Worm (Caenorhabditis elegans): ENCODE results near the gene oac-37.

The oac-37 gene

ce11 chrIV:14137063-14137462 lies 8.6 kb upstream of the oac-37 start, which contains the start of gene srz-31:
TSS of gene srz-31 (plus strand) at chrIV:14137363.
- TF ChIP-seq Y116A8C.19 (tag; optimal IDR thresholded peaks at IDR 0.05; ENCODE audit: borderline replicate concordance) (no peak), ceh-82 (tag; optimal IDR thresholded peaks at IDR 0.05) (no peak), aly-2 (tag; optimal IDR thresholded peaks at IDR 0.05) (no peak)

- no peak for TF ChIP-seq efl-1 (optimal IDR thresholded peaks at IDR 0.05)
- TF ChIP-seq efl-1 (GFP tag; optimal IDR thresholded peaks at IDR 0.05 in 1 of 2), result peak in 1 of 2 experiments; percentile 17
- TF ChIP-seq hpl-2 (GFP tag; optimal IDR thresholded peaks at IDR 0.05), result no peak
- no peak for TF ChIP-seq fkh-4 (tag; optimal IDR thresholded peaks at IDR 0.05; ENCODE audit: borderline replicate concordance)
Observed at ce11 chrIV:14143042-14143441, 2.7 kb upstream of the oac-37 start.

- TF ChIP-seq ztf-11 (tag; optimal IDR thresholded peaks at IDR 0.05) (no peak), efl-1 (optimal IDR thresholded peaks at IDR 0.05) (no peak), efl-1 (GFP tag; optimal IDR thresholded peaks at IDR 0.05 in 1 of 2) (peak in 1 of 2 experiments; percentile 16)
Observed at ce11 chrIV:14153261-14153660, 7.6 kb downstream of the oac-37 start, which contains the start of gene oac-38. TSS of gene oac-38 (minus strand) at chrIV:14153361.

- TF ChIP-seq tlp-1 (tag; optimal IDR thresholded peaks at IDR 0.05) (no peak), dpl-1 (GFP tag; optimal IDR thresholded peaks at IDR 0.05) (no peak), blmp-1 (tag; optimal IDR thresholded peaks at IDR 0.05) (no peak)
Observed at ce11 chrIV:14158086-14158485, 12.4 kb downstream of the oac-37 start, which contains the start of gene R05A10.8. TSS of gene R05A10.8 (minus strand) at chrIV:14158186.

- TF ChIP-seq fos-1 (tag; optimal IDR thresholded peaks at IDR 0.05) (no peak), Y116A8C.19 (tag; optimal IDR thresholded peaks at IDR 0.05; ENCODE audit: borderline replicate concordance) (no peak), nhr-237 (tag; optimal IDR thresholded peaks at IDR 0.05) (no peak), irx-1 (tag; optimal IDR thresholded peaks at IDR 0.05) (no peak), lin-14 (GFP tag; optimal IDR thresholded peaks at IDR 0.05) (no peak), snu-23 (GFP tag; optimal IDR thresholded peaks at IDR 0.05) (no peak), nhr-76 (tag; optimal IDR thresholded peaks at IDR 0.05) (no peak), vab-15 (tag; optimal IDR thresholded peaks at IDR 0.05) (no peak), ceh-63 (GFP tag; optimal IDR thresholded peaks at IDR 0.05) (no peak), efl-3 (GFP tag; optimal IDR thresholded peaks at IDR 0.05) (no peak), aly-2 (tag; optimal IDR thresholded peaks at IDR 0.05) (no peak), ceh-88 (GFP tag; IDR thresholded peaks at IDR 0.05) (no peak), zip-4 (GFP tag; optimal IDR thresholded peaks at IDR 0.05) (no peak), C16A3.4 (tag; optimal IDR thresholded peaks at IDR 0.05) (no peak), dpl-1 (GFP tag; optimal IDR thresholded peaks at IDR 0.05) (no peak), efl-1 (optimal IDR thresholded peaks at IDR 0.05) (no peak), efl-1 (GFP tag; optimal IDR thresholded peaks at IDR 0.05 in 1 of 2) (no peak), mef-2 (tag; optimal IDR thresholded peaks at IDR 0.05) (no peak), ceh-90 (tag; optimal IDR thresholded peaks at IDR 0.05) (no peak), mab-9 (GFP tag; IDR thresholded peaks at IDR 0.05) (no peak)
Observed at ce11 chrIV:14162772-14163171, 17.1 kb downstream of the oac-37 start, which contains the start of gene R05A10.7. TSS of gene R05A10.7 (minus strand) at chrIV:14162872.

- TF ChIP-seq ceh-8 (GFP tag; optimal IDR thresholded peaks at IDR 0.05), result no peak
- TF ChIP-seq grh-1 (GFP tag; IDR thresholded peaks at IDR 0.05), result no peak
- no peak for TF ChIP-seq Y116A8C.19 (tag; optimal IDR thresholded peaks at IDR 0.05; ENCODE audit: borderline replicate concordance)
- TF ChIP-seq C04F5.9 (tag; optimal IDR thresholded peaks at IDR 0.05), result no peak
- no peak for TF ChIP-seq ceh-88 (GFP tag; IDR thresholded peaks at IDR 0.05)
- TF ChIP-seq lin-14 (GFP tag; optimal IDR thresholded peaks at IDR 0.05), result no peak
- TF ChIP-seq nhr-28 (tag; optimal IDR thresholded peaks at IDR 0.05), result no peak
- no peak for TF ChIP-seq zag-1 (tag; optimal IDR thresholded peaks at IDR 0.05)
- TF ChIP-seq unc-86 (tag; optimal IDR thresholded peaks at IDR 0.05), result no peak
- no peak for TF ChIP-seq nhr-47 (tag; optimal IDR thresholded peaks at IDR 0.05)
- TF ChIP-seq sptf-1 (tag; optimal IDR thresholded peaks at IDR 0.05), result no peak
- TF ChIP-seq efl-1 (optimal IDR thresholded peaks at IDR 0.05), result no peak
- TF ChIP-seq efl-1 (GFP tag; optimal IDR thresholded peaks at IDR 0.05 in 1 of 2), result no peak
- TF ChIP-seq ztf-11 (tag; optimal IDR thresholded peaks at IDR 0.05), result no peak
- TF ChIP-seq hpl-2 (GFP tag; optimal IDR thresholded peaks at IDR 0.05), result no peak
- no peak for TF ChIP-seq isw-1 (GFP tag; IDR thresholded peaks at IDR 0.05)
- TF ChIP-seq blmp-1 (tag; optimal IDR thresholded peaks at IDR 0.05), result no peak
- TF ChIP-seq fkh-4 (tag; optimal IDR thresholded peaks at IDR 0.05; ENCODE audit: borderline replicate concordance), result no peak
- no peak for TF ChIP-seq mab-9 (GFP tag; IDR thresholded peaks at IDR 0.05)
- no peak for TF ChIP-seq tbx-2 (tag; optimal IDR thresholded peaks at IDR 0.05)
Observed at ce11 chrIV:14164109-14164508, 18.4 kb downstream of the oac-37 start.
